Worm (Caenorhabditis elegans): Measurements from ENCODE around the gene R01H2.8.
A peak's percentile ranks its signal among the peaks of the same experiment; 100 is the strongest.

DNA sequence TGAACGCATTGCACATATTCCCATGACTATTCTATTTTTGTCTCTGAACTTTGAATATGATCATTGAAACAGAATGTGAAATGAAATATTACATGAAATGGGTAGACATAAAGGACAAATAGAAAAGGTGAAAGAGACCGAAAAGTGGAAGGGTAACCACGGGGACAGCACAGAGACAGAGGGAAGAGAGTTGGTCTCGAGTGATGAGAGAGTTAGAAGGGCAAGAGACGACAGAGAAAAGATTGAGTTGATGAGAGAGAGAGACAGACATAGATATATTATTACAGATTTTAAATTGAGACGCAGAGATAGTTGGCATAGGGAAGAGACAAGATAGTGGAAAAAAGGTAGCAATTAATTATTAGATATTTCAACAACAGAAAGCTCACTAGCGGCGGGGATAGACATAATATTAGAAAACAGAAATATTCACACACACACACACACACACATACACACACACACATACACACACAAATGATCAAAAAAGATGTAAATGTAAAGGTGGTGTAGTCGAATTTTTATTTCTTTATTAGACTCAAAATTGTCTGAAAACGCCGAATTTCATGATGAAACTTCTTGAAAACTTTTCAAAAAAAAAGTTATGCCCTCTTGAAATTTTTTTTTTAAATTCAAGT is 47.9 kb downstream of the R01H2.8 start:
- TF ChIP-seq unc-62 (GFP tag; optimal IDR thresholded peaks at IDR 0.05) (no peak), nhr-67 (tag; optimal IDR thresholded peaks at IDR 0.05) (no peak), nfya-1 (tag; optimal IDR thresholded peaks at IDR 0.05; ENCODE audit: insufficient read depth) (peak; percentile 73), pha-4 (tag; optimal IDR thresholded peaks at IDR 0.05) (peak; percentile 89)

All from whole organism, L3 larva.